Worm (Caenorhabditis elegans): ENCODE data around the gene K05F1.13.

ce11 chrII:5828486-5828885, 39.6 kb downstream of the K05F1.13 start, which contains the start of gene ZK1248.11:
- TF ChIP-seq unc-55 (GFP tag; optimal IDR thresholded peaks at IDR 0.05) (no peak), ceh-14 (tag; optimal IDR thresholded peaks at IDR 0.05) (no peak), nhr-232 (tag; optimal IDR thresholded peaks at IDR 0.05) (no peak), ceh-22 (tag; optimal IDR thresholded peaks at IDR 0.05) (no peak), hlh-30 (tag; optimal IDR thresholded peaks at IDR 0.05; ENCODE audit: insufficient read depth) (no peak), ceh-18 (tag; optimal IDR thresholded peaks at IDR 0.05) (no peak)

Data from whole organism, late embryonic.